Worm (Caenorhabditis elegans) whole organism, midembryonic: ENCODE measurements around the gene cut-4.

ENCODE experiments used
- T22C8.4 ChIP-seq: fragments of 200-800 bp; sonication (Bioruptor generic); IDR thresholded peaks from 2 replicates; pipeline ENCODE4 v1.3.6; 2022; ENCODE audit warnings: missing genetic modification characterization, missing compliant biosample characterization
- cog-1 ChIP-seq: sonication (generic microtip); optimal IDR thresholded peaks from 2 replicates; lab custom pipeline; 2016; ENCODE audit warnings: missing genetic modification characterization, missing compliant biosample characterization
- flt-1 ChIP-seq: fragments of 200-800 bp; sonication (Bioruptor generic); IDR thresholded peaks from 2 replicates; pipeline ENCODE4 v1.3.6; 2022; ENCODE audit warnings: missing genetic modification characterization, missing compliant biosample characterization
- klf-2 ChIP-seq: fragments of 200-800 bp; sonication (Bioruptor generic); conservative IDR thresholded peaks from 2 replicates; pipeline ENCODE4 v1.3.6; 2022; ENCODE audit warnings: missing genetic modification reagents, missing genetic modification characterization, missing compliant biosample characterization
- med-1 ChIP-seq: sonication (generic microtip); optimal IDR thresholded peaks from 2 replicates; lab custom pipeline; 2017; ENCODE audit warnings: missing genetic modification characterization, mild to moderate bottlenecking, missing compliant biosample characterization, antibody characterized with exemption, missing genetic modification reagents; ENCODE audit not compliant: insufficient read depth
- ref-1 ChIP-seq: fragments of 200-800 bp; sonication (Bioruptor generic); conservative IDR thresholded peaks from 2 replicates; pipeline ENCODE4 v1.3.6; 2022; ENCODE audit warnings: missing genetic modification reagents, missing genetic modification characterization, missing compliant biosample characterization
- tab-1 ChIP-seq: fragments of 200-800 bp; sonication (Bioruptor generic); IDR thresholded peaks from 2 replicates; pipeline ENCODE4 v1.3.6; 2022; ENCODE audit warnings: missing genetic modification characterization, missing compliant biosample characterization
- ztf-23 ChIP-seq: fragments of 200-800 bp; sonication (Bioruptor generic); IDR thresholded peaks from 2 replicates; pipeline ENCODE4 v1.3.6; 2022; ENCODE audit warnings: missing genetic modification reagents, missing genetic modification characterization, missing compliant biosample characterization
- ztf-29 ChIP-seq: fragments of 200-800 bp; sonication (Bioruptor generic); IDR thresholded peaks from 2 replicates; pipeline ENCODE4 v1.3.6; 2022; ENCODE audit warnings: missing genetic modification reagents, missing genetic modification characterization, missing compliant biosample characterization

The cut-4 gene

DNA sequence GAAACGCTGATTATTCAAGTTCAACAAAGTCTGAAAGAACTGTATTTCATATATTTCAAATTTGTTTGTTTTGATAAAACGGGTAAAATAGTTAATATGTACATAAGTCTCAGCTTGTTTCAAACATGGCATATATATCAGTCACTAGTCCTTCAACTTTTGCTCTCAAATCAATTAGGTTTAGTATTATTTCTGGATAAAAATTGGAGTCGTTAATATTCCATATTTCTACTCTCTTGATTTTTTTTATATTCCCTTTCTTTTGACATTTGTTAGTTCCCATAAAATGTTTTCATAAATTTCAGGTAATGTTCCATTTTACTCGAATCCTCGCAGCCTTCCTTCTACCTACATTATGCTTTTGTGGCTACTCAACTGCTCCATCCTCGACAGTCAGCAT lies at the start of gene cut-4:
Gene cut-4 (plus strand): TSS at position 301 of the 400 bp plus-strand sequence.
- TF ChIP-seq flt-1 (no peak), klf-2 (GFP tag; lab: Robert Waterston, UW) (no peak), cog-1 (tag; lab: Kevin White, UChicago) (no peak), med-1 (GFP tag; lab: Kevin White, UChicago) (no peak), ref-1 (GFP tag; lab: Robert Waterston, UW) (no peak), ztf-23 (GFP tag; lab: Robert Waterston, UW) (no peak), ztf-29 (no peak), T22C8.4 (GFP tag; lab: Robert Waterston, UW) (no peak), tab-1 (GFP tag; lab: Robert Waterston, UW) (no peak)

DNA sequence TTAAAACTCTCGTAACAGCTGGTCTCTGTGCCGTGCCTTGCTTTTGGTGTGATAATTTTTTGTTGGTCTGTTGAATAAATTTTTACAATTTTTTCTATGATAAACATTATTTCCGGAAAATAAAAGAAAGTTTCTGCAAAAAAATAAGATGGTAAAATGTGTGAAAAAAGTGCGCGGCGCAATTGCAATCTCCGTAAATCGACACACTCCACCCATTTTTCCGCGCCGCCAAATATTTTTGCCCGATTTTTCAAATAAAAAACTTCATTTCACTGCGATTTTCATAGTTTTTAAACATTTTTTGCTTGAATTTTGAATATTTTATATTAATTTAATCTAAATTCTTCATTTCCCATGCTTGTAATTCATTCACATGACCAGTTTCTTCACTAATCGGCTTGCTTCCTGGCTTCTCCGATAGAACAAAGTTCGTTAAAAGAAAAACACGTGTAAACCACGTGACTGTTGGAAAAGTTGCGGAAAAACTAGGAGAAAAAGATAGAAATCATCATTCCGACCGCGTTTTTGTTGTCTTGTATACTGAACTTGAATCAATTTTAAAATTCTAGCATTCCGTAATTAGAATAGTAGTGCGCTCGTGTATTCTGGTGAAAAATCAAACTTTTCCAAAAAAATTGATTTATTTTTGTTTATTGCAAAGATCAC lies 47.8 kb upstream of the cut-4 start:
- TF ChIP-seq ref-1 (GFP tag; lab: Robert Waterston, UW) = 0 out of 2 replicates have a peak, but pooled peaks have one; percentile 17
- peak; percentile 60 for TF ChIP-seq med-1 (GFP tag; lab: Kevin White, UChicago)
- TF ChIP-seq tab-1 (GFP tag; lab: Robert Waterston, UW) = peak; percentile 58; the same call in 1 of the 2 replicates
- TF ChIP-seq T22C8.4 (GFP tag; lab: Robert Waterston, UW) = no peak
- 0 out of 2 replicates have a peak, but pooled peaks have one; percentile 30 for TF ChIP-seq klf-2 (GFP tag; lab: Robert Waterston, UW)
- TF ChIP-seq ztf-29 = no peak
- peak; percentile 67; the same call in 1 of the 2 replicates for TF ChIP-seq ztf-23 (GFP tag; lab: Robert Waterston, UW)
- peak; percentile 77 for TF ChIP-seq flt-1
- TF ChIP-seq cog-1 (tag; lab: Kevin White, UChicago) = peak; percentile 35

- TF ChIP-seq ztf-29 (no peak), T22C8.4 (GFP tag; lab: Robert Waterston, UW) (no peak), tab-1 (GFP tag; lab: Robert Waterston, UW) (no peak), klf-2 (GFP tag; lab: Robert Waterston, UW) (no peak), ref-1 (GFP tag; lab: Robert Waterston, UW) (no peak), flt-1 (no peak), ztf-23 (GFP tag; lab: Robert Waterston, UW) (no peak), med-1 (GFP tag; lab: Kevin White, UChicago) (no peak), cog-1 (tag; lab: Kevin White, UChicago) (no peak)
Observed at ce11 chrII:10389038-10389437, 46.9 kb upstream of the cut-4 start.

ce11 chrII:10389776-10390175 lies 46.2 kb upstream of the cut-4 start:
- TF ChIP-seq med-1 (GFP tag; lab: Kevin White, UChicago) (no peak), klf-2 (GFP tag; lab: Robert Waterston, UW) (no peak), flt-1 (no peak), cog-1 (tag; lab: Kevin White, UChicago) (no peak), T22C8.4 (GFP tag; lab: Robert Waterston, UW) (no peak), ref-1 (GFP tag; lab: Robert Waterston, UW) (no peak), ztf-23 (GFP tag; lab: Robert Waterston, UW) (no peak), tab-1 (GFP tag; lab: Robert Waterston, UW) (no peak), ztf-29 (no peak)

ce11 chrII:10390250-10390821 lies 45.6 kb upstream of the cut-4 start:
- TF ChIP-seq med-1 (GFP tag; lab: Kevin White, UChicago) (no peak), ztf-23 (GFP tag; lab: Robert Waterston, UW) (no peak), T22C8.4 (GFP tag; lab: Robert Waterston, UW) (no peak), tab-1 (GFP tag; lab: Robert Waterston, UW) (no peak), ztf-29 (no peak), flt-1 (no peak), ref-1 (GFP tag; lab: Robert Waterston, UW) (no peak), cog-1 (tag; lab: Kevin White, UChicago) (no peak), klf-2 (GFP tag; lab: Robert Waterston, UW) (no peak)

DNA sequence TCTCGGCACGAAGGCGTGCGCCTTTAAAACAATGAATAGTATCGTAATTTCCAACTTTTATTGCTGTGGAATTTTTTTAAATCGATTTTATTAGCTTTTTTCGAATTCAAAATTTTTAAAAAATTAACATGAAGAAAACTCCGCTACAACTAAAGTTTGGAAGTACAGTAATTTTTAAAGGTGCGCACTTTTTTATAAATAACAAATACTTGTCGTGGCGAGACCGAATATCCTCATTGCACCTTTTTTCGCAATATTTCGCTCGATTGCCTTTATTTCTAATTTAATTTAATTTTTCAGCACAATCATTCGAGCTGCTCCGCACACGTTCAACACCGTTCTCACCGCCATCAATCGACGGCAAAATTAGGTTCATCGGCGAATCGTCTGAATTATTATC lies 45.1 kb upstream of the cut-4 start, which contains the start of the genes T09F3.2 and T09F3.7:
Gene T09F3.2 (plus strand): TSS at position 301 of the 400 bp plus-strand sequence.
Gene T09F3.7 (plus strand): TSS at position 315 of the 400 bp plus-strand sequence.
- no peak for TF ChIP-seq cog-1 (tag; lab: Kevin White, UChicago)

DNA sequence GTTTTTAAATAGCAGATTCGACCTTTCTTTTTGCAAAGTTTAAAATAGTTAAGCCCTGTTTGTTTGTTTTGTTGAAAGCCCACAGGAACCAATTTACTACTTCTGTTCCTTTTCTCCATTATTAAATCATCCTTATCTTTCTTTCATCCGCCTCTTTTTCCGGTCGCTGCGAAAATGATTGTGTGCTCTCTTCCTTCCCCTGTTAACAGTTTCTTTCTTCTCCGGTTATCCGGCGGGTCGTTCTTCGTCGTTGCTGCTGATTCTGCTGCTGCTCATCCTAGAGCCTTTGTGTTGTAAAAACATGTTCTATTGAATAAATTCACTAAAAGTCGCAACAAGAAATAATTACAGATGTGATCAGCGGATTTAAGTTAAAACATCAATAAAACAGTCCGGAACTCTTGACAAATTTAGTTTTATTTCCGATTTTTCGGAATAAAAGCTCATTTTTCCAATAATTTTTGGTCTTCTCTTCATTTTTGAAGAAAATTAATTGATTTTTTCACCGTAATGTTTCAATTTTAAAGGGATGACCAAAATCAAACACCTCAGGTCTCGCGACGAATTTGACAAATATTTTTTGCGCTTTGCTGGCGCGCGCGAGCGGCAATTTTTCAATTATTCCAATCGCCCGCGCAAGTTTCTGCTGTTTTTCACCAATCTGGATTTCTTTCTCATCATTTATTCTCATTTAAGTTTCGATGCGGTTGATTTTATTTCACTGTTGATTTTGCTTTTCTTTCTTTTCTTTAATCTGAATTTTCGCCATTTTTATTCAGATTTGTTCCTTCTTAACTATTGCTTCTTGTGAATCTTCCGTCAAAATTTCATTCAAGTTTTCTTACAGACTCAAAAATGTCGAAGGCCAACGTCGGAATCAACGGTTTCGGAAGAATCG lies 42.4 kb upstream of the cut-4 start, which contains the start of gene gpd-1:
Gene gpd-1 (plus strand): TSS at position 848 of the 898 bp plus-strand sequence.
- TF ChIP-seq klf-2 (GFP tag; lab: Robert Waterston, UW) (no peak), ztf-23 (GFP tag; lab: Robert Waterston, UW) (no peak), ztf-29 (no peak), med-1 (GFP tag; lab: Kevin White, UChicago) (no peak), cog-1 (tag; lab: Kevin White, UChicago) (no peak), T22C8.4 (GFP tag; lab: Robert Waterston, UW) (no peak), tab-1 (GFP tag; lab: Robert Waterston, UW) (no peak), flt-1 (no peak), ref-1 (GFP tag; lab: Robert Waterston, UW) (no peak)

DNA sequence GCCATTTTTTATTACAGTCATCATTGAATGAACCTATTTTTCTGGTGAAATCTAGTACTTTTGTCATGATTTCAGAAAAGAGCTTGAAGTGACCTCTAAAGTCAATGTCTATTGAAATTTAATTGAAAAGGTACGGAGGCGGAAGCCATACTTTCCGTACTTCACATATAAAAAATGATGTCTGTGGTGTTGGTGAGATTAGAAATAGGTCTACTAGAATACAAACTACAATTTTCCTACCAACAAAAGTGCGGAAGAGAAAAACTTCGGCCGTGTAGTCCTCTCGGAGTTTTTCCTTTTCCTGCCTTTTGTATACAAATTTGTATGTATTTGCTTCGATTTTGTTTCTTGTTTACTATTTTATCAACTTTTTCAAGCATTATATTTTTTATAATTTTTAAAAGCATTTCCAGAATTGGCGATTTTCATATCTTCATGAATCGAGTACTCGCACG lies 40.6 kb upstream of the cut-4 start, which contains the start of gene T09F3.4:
Gene T09F3.4 (plus strand): TSS at position 405 of the 455 bp plus-strand sequence.
- TF ChIP-seq tab-1 (GFP tag; lab: Robert Waterston, UW) (no peak), ztf-29 (no peak), med-1 (GFP tag; lab: Kevin White, UChicago) (no peak), ref-1 (GFP tag; lab: Robert Waterston, UW) (no peak), ztf-23 (GFP tag; lab: Robert Waterston, UW) (no peak), cog-1 (tag; lab: Kevin White, UChicago) (no peak), klf-2 (GFP tag; lab: Robert Waterston, UW) (no peak), T22C8.4 (GFP tag; lab: Robert Waterston, UW) (no peak), flt-1 (no peak)
